Worm (Caenorhabditis elegans) whole organism, young adult: ENCODE data around the gene R144.11.

ENCODE experiments used
- B0035.1 ChIP-seq: sonication (generic microtip); optimal IDR thresholded peaks from 2 replicates; lab custom pipeline; 2016; ENCODE audit warnings: missing genetic modification characterization, mild to moderate bottlenecking, missing compliant biosample characterization, missing genotype, missing genetic modification reagents
- B0261.1 ChIP-seq: sonication (generic microtip); optimal IDR thresholded peaks from 2 replicates; lab custom pipeline; 2016; ENCODE audit warnings: mild to moderate bottlenecking, missing genetic modification characterization, moderate library complexity, missing compliant biosample characterization
- B0336.3 ChIP-seq: fragments of 200-800 bp; sonication (Bioruptor generic); IDR thresholded peaks from 2 replicates; pipeline ENCODE4 v1.3.6; 2022; ENCODE audit warnings: missing genetic modification characterization, missing compliant biosample characterization
- C17E4.6 ChIP-seq: fragments of 200-800 bp; sonication (Bioruptor generic); IDR thresholded peaks from 2 replicates; pipeline ENCODE4 v1.3.6; 2022; ENCODE audit warnings: missing genetic modification reagents, missing genetic modification characterization, missing compliant biosample characterization
- D2030.7 ChIP-seq: fragments of 200-800 bp; sonication (Bioruptor generic); IDR thresholded peaks from 2 replicates; pipeline ENCODE4 v1.3.6; 2022; ENCODE audit warnings: missing genetic modification reagents, missing genetic modification characterization, missing compliant biosample characterization
- F33H1.4 ChIP-seq: fragments of 200-800 bp; sonication (Bioruptor generic); IDR thresholded peaks from 2 replicates; pipeline ENCODE4 v1.3.6; 2022; ENCODE audit warnings: missing genetic modification reagents, missing genetic modification characterization, missing compliant biosample characterization
- F39B2.1 ChIP-seq: fragments of 200-800 bp; sonication (Bioruptor generic); IDR thresholded peaks from 2 replicates; pipeline ENCODE4 v1.3.6; 2022; ENCODE audit warnings: missing genetic modification reagents, missing genetic modification characterization, missing compliant biosample characterization
- F57A8.1 ChIP-seq: fragments of 200-800 bp; sonication (Bioruptor generic); optimal IDR thresholded peaks from 2 replicates; lab custom pipeline; 2018; ENCODE audit warnings: mild to moderate bottlenecking, missing genetic modification characterization, moderate library complexity, missing compliant biosample characterization
- F57C9.4 ChIP-seq: sonication (generic microtip); optimal IDR thresholded peaks from 2 replicates; lab custom pipeline; 2017; ENCODE audit warnings: mild to moderate bottlenecking, missing genetic modification characterization, missing compliant biosample characterization
- Y53G8AR.9 ChIP-seq: fragments of 200-800 bp; sonication (Bioruptor generic); conservative IDR thresholded peaks from 2 replicates; pipeline ENCODE4 v1.3.6; 2022; ENCODE audit warnings: missing genetic modification reagents, missing genetic modification characterization, missing compliant biosample characterization
- athp-1 ChIP-seq: sonication (generic microtip); optimal IDR thresholded peaks from 2 replicates; lab custom pipeline; 2017; ENCODE audit warnings: mild to moderate bottlenecking, missing genetic modification characterization, missing compliant biosample characterization
- attf-6 ChIP-seq: fragments of 200-800 bp; sonication (Bioruptor generic); IDR thresholded peaks from 2 replicates; pipeline ENCODE4 v1.3.6; 2022; ENCODE audit warnings: missing genetic modification reagents, missing genetic modification characterization, missing compliant biosample characterization
- bed-2 ChIP-seq: fragments of 200-800 bp; sonication (Bioruptor generic); IDR thresholded peaks from 2 replicates; pipeline ENCODE4 v1.3.6; 2022; ENCODE audit warnings: missing genetic modification reagents, missing genetic modification characterization, missing compliant biosample characterization
- cebp-2 ChIP-seq: fragments of 200-800 bp; sonication (Bioruptor generic); IDR thresholded peaks from 2 replicates; pipeline ENCODE4 v1.3.6; 2022; ENCODE audit warnings: missing genetic modification characterization, missing compliant biosample characterization
- ceh-100 ChIP-seq: fragments of 200-800 bp; sonication (Bioruptor generic); IDR thresholded peaks from 2 replicates; pipeline ENCODE4 v1.3.6; 2022; ENCODE audit warnings: missing genetic modification reagents, missing genetic modification characterization, missing compliant biosample characterization
- ceh-27 ChIP-seq: fragments of 200-800 bp; sonication (Bioruptor generic); optimal IDR thresholded peaks from 2 replicates; lab custom pipeline; 2018; ENCODE audit warnings: mild to moderate bottlenecking, missing genetic modification characterization, moderate library complexity, missing compliant biosample characterization
- dox-1 ChIP-seq: fragments of 200-800 bp; sonication (Bioruptor generic); IDR thresholded peaks from 2 replicates; pipeline ENCODE4 v1.3.6; 2022; ENCODE audit warnings: missing genetic modification reagents, missing genetic modification characterization, missing compliant biosample characterization
- egl-44 ChIP-seq: fragments of 200-800 bp; sonication (Bioruptor generic); IDR thresholded peaks from 2 replicates; pipeline ENCODE4 v1.3.6; 2022; ENCODE audit warnings: missing genetic modification reagents, missing genetic modification characterization, missing compliant biosample characterization
- egrh-3 ChIP-seq: fragments of 200-800 bp; sonication (Bioruptor generic); IDR thresholded peaks from 2 replicates; pipeline ENCODE4 v1.3.6; 2022; ENCODE audit warnings: missing genetic modification reagents, missing genetic modification characterization, missing compliant biosample characterization
- gei-17 ChIP-seq: fragments of 200-800 bp; sonication (Bioruptor generic); optimal IDR thresholded peaks from 2 replicates; lab custom pipeline; 2018; ENCODE audit warnings: mild to moderate bottlenecking, missing genetic modification characterization, missing compliant biosample characterization
- him-1 ChIP-seq: sonication (generic microtip); optimal IDR thresholded peaks from 2 replicates; lab custom pipeline; 2016; ENCODE audit warnings: missing genotype, missing genetic modification reagents, missing genetic modification characterization, missing compliant biosample characterization
- hlh-12 ChIP-seq: sonication (generic microtip); optimal IDR thresholded peaks from 2 replicates; lab custom pipeline; 2016; ENCODE audit warnings: missing genetic modification characterization, missing compliant biosample characterization
- lag-1 ChIP-seq: fragments of 200-800 bp; sonication (Bioruptor generic); IDR thresholded peaks from 2 replicates; pipeline ENCODE4 v1.3.6; 2022; ENCODE audit warnings: missing genetic modification reagents, missing genetic modification characterization, missing compliant biosample characterization
- let-607 ChIP-seq, 2 experiments: fragments of 200-800 bp in 1 of 2; sonication (Bioruptor generic) in 1 of 2; sonication (generic microtip) in 1 of 2; optimal IDR thresholded peaks; 2 replicates each; lab custom pipeline; 2016 to 2018; ENCODE audit warnings: mild to moderate bottlenecking in 2 of 2, missing compliant biosample characterization in 2 of 2, missing genetic modification characterization in 2 of 2, moderate library complexity in 2 of 2, missing genotype in 1 of 2
- lin-54 ChIP-seq: fragments of 200-800 bp; sonication (Bioruptor generic); optimal IDR thresholded peaks from 2 replicates; lab custom pipeline; 2018; ENCODE audit warnings: mild to moderate bottlenecking, missing genetic modification characterization, missing compliant biosample characterization
- lsy-27 ChIP-seq: sonication (generic microtip); optimal IDR thresholded peaks from 2 replicates; lab custom pipeline; 2017; ENCODE audit warnings: missing genetic modification characterization, mild to moderate bottlenecking, missing compliant biosample characterization, antibody characterized with exemption, missing genotype, borderline replicate concordance; ENCODE audit not compliant: insufficient read depth
- madf-3 ChIP-seq: fragments of 200-800 bp; sonication (Bioruptor generic); IDR thresholded peaks from 2 replicates; pipeline ENCODE4 v1.3.6; 2022; ENCODE audit warnings: missing genetic modification reagents, missing genetic modification characterization, missing compliant biosample characterization
- madf-6 ChIP-seq: fragments of 200-800 bp; sonication (Bioruptor generic); IDR thresholded peaks from 2 replicates; pipeline ENCODE4 v1.3.6; 2022; ENCODE audit warnings: missing genetic modification reagents, missing genetic modification characterization, missing compliant biosample characterization
- mcd-1 ChIP-seq: fragments of 200-800 bp; sonication (Bioruptor generic); IDR thresholded peaks from 2 replicates; pipeline ENCODE4 v1.3.6; 2022; ENCODE audit warnings: missing genetic modification reagents, missing genetic modification characterization, missing compliant biosample characterization
- mel-28 ChIP-seq: sonication (generic microtip); optimal IDR thresholded peaks from 2 replicates; lab custom pipeline; 2016; ENCODE audit warnings: borderline replicate concordance, mild to moderate bottlenecking, missing genetic modification characterization, missing compliant biosample characterization
- nfya-1 ChIP-seq: sonication (generic microtip); optimal IDR thresholded peaks from 2 replicates; lab custom pipeline; 2017; ENCODE audit warnings: antibody characterized with exemption, missing compliant biosample characterization, missing genetic modification characterization, borderline replicate concordance; ENCODE audit not compliant: insufficient read depth
- nfyb-1 ChIP-seq: fragments of 200-800 bp; sonication (Bioruptor generic); IDR thresholded peaks from 2 replicates; pipeline ENCODE4 v1.3.6; 2022; ENCODE audit warnings: missing genetic modification reagents, missing genetic modification characterization, missing compliant biosample characterization
- nhr-120 ChIP-seq: fragments of 200-800 bp; sonication (Bioruptor generic); IDR thresholded peaks from 2 replicates; pipeline ENCODE4 v1.3.6; 2022; ENCODE audit warnings: missing genetic modification characterization, missing compliant biosample characterization
- nhr-80 ChIP-seq: sonication (generic microtip); optimal IDR thresholded peaks from 2 replicates; lab custom pipeline; 2016; ENCODE audit warnings: missing genetic modification characterization, missing compliant biosample characterization
- pbrm-1 ChIP-seq: fragments of 200-800 bp; sonication (Bioruptor generic); IDR thresholded peaks from 2 replicates; pipeline ENCODE4 v1.3.6; 2022; ENCODE audit warnings: missing genetic modification reagents, missing genetic modification characterization, missing compliant biosample characterization
- pha-4 ChIP-seq: fragments of 150-350 bp; sonication (generic microtip); optimal IDR thresholded peaks from 2 replicates; lab custom pipeline; 2014; ENCODE audit warnings: missing biosample characterization, missing genetic modification reagents, missing genetic modification characterization
- rpc-1 ChIP-seq, 2 experiments: fragments of 150-350 bp in 1 of 2; sonication (generic microtip) in 1 of 2; optimal IDR thresholded peaks; 2 replicates each; lab custom pipeline; 2014 to 2018; ENCODE audit warnings: missing biosample characterization in 1 of 2, missing genetic modification characterization in 1 of 2, missing genetic modification reagents in 1 of 2, missing genotype in 1 of 2
- sdz-38 ChIP-seq: sonication (generic microtip); optimal IDR thresholded peaks from 2 replicates; lab custom pipeline; 2016; ENCODE audit warnings: missing genotype, missing genetic modification characterization, missing compliant biosample characterization
- sea-2 ChIP-seq: fragments of 200-800 bp; sonication (Bioruptor generic); IDR thresholded peaks from 2 replicates; pipeline ENCODE4 v1.3.6; 2022; ENCODE audit warnings: missing genetic modification characterization, missing compliant biosample characterization
- snpc-1.3 ChIP-seq: sonication (generic microtip); optimal IDR thresholded peaks from 2 replicates; lab custom pipeline; 2017; ENCODE audit warnings: missing genetic modification characterization, mild to moderate bottlenecking, missing compliant biosample characterization, antibody characterized with exemption, moderate library complexity, missing genotype, missing genetic modification reagents; ENCODE audit not compliant: insufficient read depth
- snpc-3.4 ChIP-seq: sonication (generic microtip); optimal IDR thresholded peaks from 2 replicates; lab custom pipeline; 2017; ENCODE audit warnings: missing genetic modification characterization, mild to moderate bottlenecking, missing compliant biosample characterization, antibody characterized with exemption, moderate library complexity, missing genotype, missing genetic modification reagents
- tbx-9 ChIP-seq: sonication (generic microtip); optimal IDR thresholded peaks from 2 replicates; lab custom pipeline; 2016; ENCODE audit warnings: borderline replicate concordance, missing genetic modification characterization, inconsistent platforms, missing compliant biosample characterization
- unc-130 ChIP-seq: sonication (generic microtip); optimal IDR thresholded peaks from 2 replicates; lab custom pipeline; 2016; ENCODE audit warnings: missing genetic modification reagents, missing genetic modification characterization, missing compliant biosample characterization
- ztf-22 ChIP-seq: fragments of 200-800 bp; sonication (Bioruptor generic); optimal IDR thresholded peaks from 2 replicates; lab custom pipeline; 2018; ENCODE audit warnings: mild to moderate bottlenecking, missing genetic modification characterization, moderate library complexity, missing compliant biosample characterization
- ztf-26 ChIP-seq: sonication (generic microtip); optimal IDR thresholded peaks from 2 replicates; lab custom pipeline; 2017; ENCODE audit warnings: missing genetic modification characterization, missing compliant biosample characterization
- ztf-28 ChIP-seq: fragments of 200-800 bp; sonication (Bioruptor generic); IDR thresholded peaks from 2 replicates; pipeline ENCODE4 v1.3.6; 2022; ENCODE audit warnings: missing genetic modification reagents, missing genetic modification characterization, missing compliant biosample characterization
- ztf-3 ChIP-seq: fragments of 200-800 bp; sonication (Bioruptor generic); optimal IDR thresholded peaks from 2 replicates; lab custom pipeline; 2018; ENCODE audit warnings: mild to moderate bottlenecking, missing genetic modification characterization, missing compliant biosample characterization

Gene R144.11

DNA sequence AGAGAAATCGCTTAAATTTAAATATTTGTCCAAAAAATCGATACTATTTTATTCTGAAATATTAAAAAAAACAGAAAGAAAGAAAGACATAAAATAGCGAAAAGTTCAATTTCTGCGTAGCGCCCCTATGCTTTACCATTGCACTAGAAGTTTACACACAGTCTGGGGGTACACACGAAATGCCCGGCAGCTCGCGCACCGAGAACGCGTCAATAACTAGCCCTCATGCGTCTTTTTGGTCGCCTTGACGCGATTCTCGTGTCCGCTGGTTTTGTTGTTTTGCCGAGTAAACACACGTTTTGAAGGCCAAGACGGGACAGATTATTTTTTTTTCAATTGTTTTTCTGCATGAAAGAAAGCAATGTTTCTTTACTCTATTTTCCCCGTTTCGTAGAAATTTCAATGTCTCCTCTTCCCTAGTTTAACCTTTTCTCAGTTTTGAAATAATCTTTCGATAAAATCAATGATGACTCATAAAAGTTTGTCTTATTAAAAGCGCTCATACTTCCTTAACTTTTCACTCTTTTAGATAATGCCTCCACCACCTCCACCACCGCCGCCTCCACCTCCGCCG lies 9.6 kb upstream of the R144.11 start, which contains the start of gene wip-1 (continued):
- TF ChIP-seq lin-54 (GFP tag; lab: Kevin White, UChicago) (peak; percentile 98), pbrm-1 (peak; percentile 99), mel-28 (tag; lab: Kevin White, UChicago) (peak; percentile 43), B0261.1 (tag; lab: Kevin White, UChicago) (peak; percentile 34), sdz-38 (no peak), nhr-120 (GFP tag; lab: Robert Waterston, UW) (no peak), lag-1 (GFP tag; lab: Robert Waterston, UW) (no peak), nfya-1 (tag; lab: Kevin White, UChicago) (no peak), snpc-1.3 (tag; lab: Kevin White, UChicago) (peak; percentile 96), F33H1.4 (peak; percentile 92), let-607 (tag; optimal IDR thresholded peaks at IDR 0.05; lab: Kevin White, UChicago) (peak; percentile 85 to 94), C17E4.6 (peak; percentile 96), dox-1 (peak; percentile 99), F57A8.1 (peak; percentile 80), attf-6 (GFP tag; lab: Robert Waterston, UW) (peak; percentile 83), sea-2 (peak; percentile 87), unc-130 (GFP tag; lab: Kevin White, UChicago) (peak; percentile 96), ceh-100 (GFP tag; lab: Robert Waterston, UW) (peak; percentile 89), D2030.7 (peak; percentile 96), ztf-22 (GFP tag; lab: Kevin White, UChicago) (peak; percentile 91), F39B2.1 (GFP tag; lab: Robert Waterston, UW) (peak; percentile 93), tbx-9 (tag; lab: Kevin White, UChicago) (no peak), Y53G8AR.9 (GFP tag; lab: Robert Waterston, UW) (peak; percentile 98), ceh-27 (GFP tag; lab: Kevin White, UChicago) (peak; percentile 99), cebp-2 (GFP tag; lab: Robert Waterston, UW) (peak; percentile 81; the same call in 1 of the 2 replicates), B0336.3 (GFP tag; lab: Robert Waterston, UW) (peak; percentile 99), rpc-1 (optimal IDR thresholded peaks at IDR 0.05; lab: Kevin White, UChicago) (peak; percentile 3), rpc-1 (tag; optimal IDR thresholded peaks at IDR 0.05; lab: Kevin White, UChicago) (peak; percentile 6), athp-1 (peak; percentile 98), snpc-3.4 (peak; percentile 96), F57C9.4 (tag; lab: Kevin White, UChicago) (no peak), ztf-3 (GFP tag; lab: Kevin White, UChicago) (peak; percentile 73), madf-3 (peak; percentile 96), bed-2 (peak; percentile 56; the same call in 1 of the 2 replicates), ztf-26 (tag; lab: Kevin White, UChicago) (peak; percentile 97), ztf-28 (GFP tag; lab: Robert Waterston, UW) (peak; percentile 92), lsy-27 (tag; lab: Kevin White, UChicago) (peak; percentile 81), nfyb-1 (GFP tag; lab: Robert Waterston, UW) (peak; percentile 98), egl-44 (GFP tag; lab: Robert Waterston, UW) (peak; percentile 96), B0035.1 (tag; lab: Kevin White, UChicago) (peak; percentile 89), gei-17 (peak; percentile 85), him-1 (peak; percentile 84), madf-6 (GFP tag; lab: Robert Waterston, UW) (peak; percentile 97), mcd-1 (peak; percentile 96), hlh-12 (no peak), nhr-80 (tag; lab: Kevin White, UChicago) (peak; percentile 99), pha-4 (tag; lab: Kevin White, UChicago) (peak; percentile 80), egrh-3 (GFP tag; lab: Robert Waterston, UW) (peak; percentile 64)
